Worm (Caenorhabditis elegans) whole organism, mixed stage, embryonic: ENCODE data around the gene ubc-24.

Source experiments
- M03D4.4 ChIP-seq: sonication (generic microtip); optimal IDR thresholded peaks from 2 replicates; lab custom pipeline; 2017; ENCODE audit warnings: mild to moderate bottlenecking, missing genetic modification characterization, missing compliant biosample characterization
- bed-3 ChIP-seq: fragments of 200-800 bp; sonication (Bioruptor generic); optimal IDR thresholded peaks from 3 replicates; lab custom pipeline; 2018; ENCODE audit warnings: mild to moderate bottlenecking, missing genetic modification characterization, moderate library complexity, missing compliant biosample characterization
- blmp-1 ChIP-seq: fragments of 150-350 bp; optimal IDR thresholded peaks from 2 replicates; lab custom pipeline; 2014; ENCODE audit warnings: missing biosample characterization, missing genetic modification characterization
- ceh-39 ChIP-seq: fragments of 150-350 bp; optimal IDR thresholded peaks from 2 replicates; lab custom pipeline; 2014; ENCODE audit warnings: missing biosample characterization, missing genetic modification characterization
- ceh-43 ChIP-seq: fragments of 200-800 bp; sonication (Bioruptor generic); optimal IDR thresholded peaks from 2 replicates; lab custom pipeline; 2018; ENCODE audit warnings: mild to moderate bottlenecking, missing genetic modification characterization, moderate library complexity, missing compliant biosample characterization
- ceh-83 ChIP-seq: fragments of 200-800 bp; sonication (Bioruptor generic); optimal IDR thresholded peaks from 2 replicates; lab custom pipeline; 2018; ENCODE audit warnings: mild to moderate bottlenecking, missing genetic modification characterization, missing compliant biosample characterization
- ces-1 ChIP-seq: fragments of 150-350 bp; optimal IDR thresholded peaks from 2 replicates; lab custom pipeline; 2014; ENCODE audit warnings: missing biosample characterization, missing genetic modification reagents, missing genetic modification characterization
- cnd-1 ChIP-seq: fragments of 200-800 bp; sonication (Bioruptor generic); optimal IDR thresholded peaks from 2 replicates; lab custom pipeline; 2018; ENCODE audit warnings: mild to moderate bottlenecking, missing genetic modification characterization, missing compliant biosample characterization
- drap-1 ChIP-seq: fragments of 200-800 bp; sonication (Bioruptor generic); optimal IDR thresholded peaks from 3 replicates; lab custom pipeline; 2018; ENCODE audit warnings: mild to moderate bottlenecking, missing genetic modification characterization, missing compliant biosample characterization
- elt-1 ChIP-seq: sonication (generic microtip); optimal IDR thresholded peaks from 2 replicates; lab custom pipeline; 2017; ENCODE audit warnings: missing genetic modification characterization, mild to moderate bottlenecking, missing compliant biosample characterization, antibody characterized with exemption, moderate library complexity, borderline replicate concordance; ENCODE audit not compliant: insufficient read depth
- elt-3 ChIP-seq: fragments of 150-350 bp; optimal IDR thresholded peaks from 2 replicates; lab custom pipeline; 2014; ENCODE audit warnings: missing biosample characterization, missing genetic modification characterization
- flh-1 ChIP-seq: fragments of 200-800 bp; sonication (Bioruptor generic); optimal IDR thresholded peaks from 2 replicates; lab custom pipeline; 2018; ENCODE audit warnings: mild to moderate bottlenecking, missing genetic modification characterization, moderate library complexity, missing compliant biosample characterization
- ham-2 ChIP-seq: fragments of 200-800 bp; sonication (Bioruptor generic); optimal IDR thresholded peaks from 2 replicates; lab custom pipeline; 2018; ENCODE audit warnings: mild to moderate bottlenecking, missing genetic modification characterization, missing compliant biosample characterization
- hlh-1 ChIP-seq: fragments of 150-350 bp; optimal IDR thresholded peaks from 2 replicates; lab custom pipeline; 2014; ENCODE audit warnings: missing biosample characterization, missing genetic modification reagents, missing genetic modification characterization
- lin-13 ChIP-seq: fragments of 150-350 bp; optimal IDR thresholded peaks from 2 replicates; lab custom pipeline; 2014; ENCODE audit warnings: missing biosample characterization, missing genetic modification characterization
- lin-32 ChIP-seq: fragments of 200-800 bp; sonication (Bioruptor generic); optimal IDR thresholded peaks from 2 replicates; lab custom pipeline; 2018; ENCODE audit warnings: mild to moderate bottlenecking, missing genetic modification characterization, missing compliant biosample characterization
- lsy-2 ChIP-seq: fragments of 150-350 bp; optimal IDR thresholded peaks from 2 replicates; lab custom pipeline; 2014; ENCODE audit warnings: missing biosample characterization, missing genetic modification characterization
- mab-5 ChIP-seq: fragments of 150-350 bp; optimal IDR thresholded peaks from 2 replicates; lab custom pipeline; 2014; ENCODE audit warnings: missing biosample characterization, missing genetic modification characterization
- mep-1 ChIP-seq: fragments of 150-350 bp; optimal IDR thresholded peaks from 2 replicates; lab custom pipeline; 2017; ENCODE audit warnings: missing biosample characterization, missing genetic modification reagents, missing genetic modification characterization, inconsistent platforms
- mls-2 ChIP-seq: sonication (generic microtip); optimal IDR thresholded peaks from 2 replicates; lab custom pipeline; 2016; ENCODE audit warnings: mild to moderate bottlenecking, missing genetic modification characterization, moderate library complexity, missing compliant biosample characterization
- nhr-12 ChIP-seq: fragments of 150-350 bp; optimal IDR thresholded peaks from 2 replicates; lab custom pipeline; 2014; ENCODE audit warnings: missing biosample characterization, missing genetic modification characterization
- nhr-2 ChIP-seq: fragments of 150-350 bp; optimal IDR thresholded peaks from 2 replicates; lab custom pipeline; 2014; ENCODE audit warnings: missing biosample characterization, missing genetic modification characterization
- nhr-237 ChIP-seq: fragments of 150-350 bp; optimal IDR thresholded peaks from 2 replicates; lab custom pipeline; 2014; ENCODE audit warnings: missing biosample characterization, missing genetic modification characterization
- nhr-28 ChIP-seq: fragments of 150-350 bp; optimal IDR thresholded peaks from 2 replicates; lab custom pipeline; 2014; ENCODE audit warnings: missing biosample characterization, missing genetic modification characterization
- pha-4 ChIP-seq: fragments of 150-350 bp; optimal IDR thresholded peaks from 2 replicates; lab custom pipeline; 2018; ENCODE audit warnings: missing biosample characterization, missing genetic modification reagents, missing genetic modification characterization
- snpc-4 ChIP-seq: fragments of 150-350 bp; optimal IDR thresholded peaks from 2 replicates; lab custom pipeline; 2014; ENCODE audit warnings: missing biosample characterization, missing genetic modification characterization
- sptf-1 ChIP-seq: sonication (generic microtip); optimal IDR thresholded peaks from 2 replicates; lab custom pipeline; 2017; ENCODE audit warnings: mild to moderate bottlenecking, missing genetic modification characterization, moderate library complexity, missing compliant biosample characterization
- tbx-8 ChIP-seq: fragments of 200-800 bp; sonication (Bioruptor generic); optimal IDR thresholded peaks from 2 replicates; lab custom pipeline; 2018; ENCODE audit warnings: mild to moderate bottlenecking, missing genetic modification characterization, moderate library complexity, missing compliant biosample characterization
- unc-120 ChIP-seq: sonication (generic microtip); optimal IDR thresholded peaks from 2 replicates; lab custom pipeline; 2017; ENCODE audit warnings: missing genetic modification characterization, missing compliant biosample characterization; ENCODE audit not compliant: poor library complexity, severe bottlenecking
- unc-39 ChIP-seq: fragments of 150-350 bp; optimal IDR thresholded peaks from 2 replicates; lab custom pipeline; 2014; ENCODE audit warnings: missing biosample characterization, missing genetic modification characterization
- unc-62 ChIP-seq: fragments of 150-350 bp; optimal IDR thresholded peaks from 2 replicates; lab custom pipeline; 2014; ENCODE audit warnings: missing biosample characterization, missing genetic modification reagents, missing genetic modification characterization
- zip-8 ChIP-seq: fragments of 150-350 bp; optimal IDR thresholded peaks from 2 replicates; lab custom pipeline; 2014; ENCODE audit warnings: missing biosample characterization, missing genetic modification characterization
- ztf-11 ChIP-seq: fragments of 150-350 bp; optimal IDR thresholded peaks from 2 replicates; lab custom pipeline; 2014; ENCODE audit warnings: missing biosample characterization, missing genetic modification characterization

The ubc-24 gene

ce11 chrII:8437035-8437434 lies 31.6 kb downstream of the ubc-24 start, which contains the start of gene acp-3:
acp-3 (minus strand) TSS chrII:8437135.
- TF ChIP-seq ztf-11 (tag; lab: Kevin White, UChicago) (no peak), mls-2 (tag; lab: Kevin White, UChicago) (no peak), lin-13 (tag; lab: Kevin White, UChicago) (no peak), blmp-1 (tag; lab: Kevin White, UChicago) (no peak), ces-1 (GFP tag; lab: Kevin White, UChicago) (no peak), bed-3 (GFP tag; lab: Kevin White, UChicago) (no peak), cnd-1 (tag; lab: Kevin White, UChicago) (no peak), tbx-8 (GFP tag; lab: Kevin White, UChicago) (no peak), ceh-39 (tag; lab: Kevin White, UChicago) (no peak), nhr-2 (tag; lab: Kevin White, UChicago) (no peak), snpc-4 (no peak), zip-8 (tag; lab: Kevin White, UChicago) (no peak), ceh-43 (no peak), mep-1 (no peak), hlh-1 (tag; lab: Kevin White, UChicago) (no peak), elt-1 (tag; lab: Kevin White, UChicago) (no peak), unc-62 (GFP tag; lab: Kevin White, UChicago) (no peak), ceh-83 (GFP tag; lab: Kevin White, UChicago) (no peak), flh-1 (GFP tag; lab: Kevin White, UChicago) (no peak), nhr-28 (tag; lab: Kevin White, UChicago) (no peak)

ce11 chrII:8438791-8439287 lies 33.4 kb downstream of the ubc-24 start, which contains the start of gene lips-10:
lips-10 (plus strand) TSS chrII:8439168.
- TF ChIP-seq mls-2 (tag; lab: Kevin White, UChicago) (no peak), ztf-11 (tag; lab: Kevin White, UChicago) (no peak), ceh-43 (no peak), ham-2 (peak; percentile 36), hlh-1 (tag; lab: Kevin White, UChicago) (no peak)

DNA sequence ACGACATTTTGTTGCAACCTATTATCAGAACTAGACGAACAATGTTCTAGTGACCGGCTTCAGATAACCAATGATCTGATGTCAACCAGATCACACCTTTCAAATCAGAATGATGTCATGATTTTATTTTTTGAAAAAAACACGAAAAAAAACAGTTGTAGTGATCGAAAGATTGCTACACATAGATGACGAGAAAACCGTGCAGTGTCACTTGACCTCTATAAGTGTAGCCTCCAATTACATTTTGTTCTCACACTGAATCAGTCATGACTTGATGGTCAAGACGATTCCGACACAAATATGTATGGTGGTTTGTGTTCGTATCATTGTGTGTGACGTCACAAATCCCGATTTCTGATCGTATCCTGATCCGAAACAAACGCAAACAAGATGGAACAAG lies 34.7 kb downstream of the ubc-24 start:
- TF ChIP-seq elt-3 (tag; lab: Kevin White, UChicago) (no peak), zip-8 (tag; lab: Kevin White, UChicago) (peak; percentile 7)

- TF ChIP-seq ces-1 (GFP tag; lab: Kevin White, UChicago) (no peak), ham-2 (no peak), nhr-28 (tag; lab: Kevin White, UChicago) (peak; percentile 17)
Observed at ce11 chrII:8440792-8441191, 35.4 kb downstream of the ubc-24 start.

DNA sequence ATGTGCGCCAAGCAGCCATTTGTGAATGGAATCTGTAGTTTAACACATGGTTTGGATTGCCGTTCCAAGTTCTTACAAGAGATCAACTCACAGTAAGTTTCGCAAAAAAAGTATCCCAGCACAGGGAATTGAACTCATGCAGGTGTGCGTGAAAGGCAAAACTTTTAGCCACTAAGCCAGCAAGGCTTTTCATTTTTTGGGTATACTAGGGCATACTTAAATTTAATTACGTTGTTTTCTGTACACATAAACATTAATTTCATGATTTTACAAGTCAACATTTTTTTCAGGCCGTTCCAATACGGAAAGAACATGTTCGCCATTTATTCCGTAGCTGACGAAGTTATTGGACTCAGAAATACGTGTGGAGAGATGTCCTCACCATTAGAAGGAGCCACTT lies 36.1 kb downstream of the ubc-24 start:
- no peak for TF ChIP-seq ztf-11 (tag; lab: Kevin White, UChicago)
- TF ChIP-seq lin-13 (tag; lab: Kevin White, UChicago), result no peak
- no peak for TF ChIP-seq elt-3 (tag; lab: Kevin White, UChicago)
- TF ChIP-seq pha-4 (tag; lab: Kevin White, UChicago), result no peak
- TF ChIP-seq mep-1, result no peak
- no peak for TF ChIP-seq ceh-43
- no peak for TF ChIP-seq drap-1
- no peak for TF ChIP-seq unc-39
- no peak for TF ChIP-seq ces-1 (GFP tag; lab: Kevin White, UChicago)
- no peak for TF ChIP-seq M03D4.4 (tag; lab: Kevin White, UChicago)
- TF ChIP-seq sptf-1 (tag; lab: Kevin White, UChicago), result no peak
- no peak for TF ChIP-seq unc-120
- TF ChIP-seq mls-2 (tag; lab: Kevin White, UChicago), result no peak
- TF ChIP-seq nhr-12 (tag; lab: Kevin White, UChicago), result no peak
- no peak for TF ChIP-seq nhr-28 (tag; lab: Kevin White, UChicago)
- TF ChIP-seq hlh-1 (tag; lab: Kevin White, UChicago), result no peak
- TF ChIP-seq unc-62 (GFP tag; lab: Kevin White, UChicago), result no peak

ce11 chrII:8442176-8442575 lies 36.8 kb downstream of the ubc-24 start:
- peak; percentile 92 for TF ChIP-seq lsy-2 (tag; lab: Kevin White, UChicago)
- no peak for TF ChIP-seq mab-5 (tag; lab: Kevin White, UChicago)
- peak; percentile 47 for TF ChIP-seq nhr-237 (tag; lab: Kevin White, UChicago)
- no peak for TF ChIP-seq pha-4 (tag; lab: Kevin White, UChicago)
- no peak for TF ChIP-seq drap-1
- TF ChIP-seq lin-32 (GFP tag; lab: Kevin White, UChicago), result peak; percentile 17
- no peak for TF ChIP-seq nhr-12 (tag; lab: Kevin White, UChicago)
- TF ChIP-seq ham-2, result peak; percentile 33
- TF ChIP-seq nhr-28 (tag; lab: Kevin White, UChicago), result no peak
- no peak for TF ChIP-seq snpc-4
- peak; percentile 78 for TF ChIP-seq unc-120
- TF ChIP-seq mep-1, result peak; percentile 73
- no peak for TF ChIP-seq unc-62 (GFP tag; lab: Kevin White, UChicago)
- TF ChIP-seq hlh-1 (tag; lab: Kevin White, UChicago), result peak; percentile 3
- peak; percentile 4 for TF ChIP-seq ces-1 (GFP tag; lab: Kevin White, UChicago)
- TF ChIP-seq tbx-8 (GFP tag; lab: Kevin White, UChicago), result no peak
- TF ChIP-seq ceh-39 (tag; lab: Kevin White, UChicago), result no peak
- TF ChIP-seq nhr-2 (tag; lab: Kevin White, UChicago), result no peak
- no peak for TF ChIP-seq cnd-1 (tag; lab: Kevin White, UChicago)
- TF ChIP-seq bed-3 (GFP tag; lab: Kevin White, UChicago), result no peak
- TF ChIP-seq lin-13 (tag; lab: Kevin White, UChicago), result peak; percentile 34
